Worm (Caenorhabditis elegans): ENCODE data around the gene ttr-43.
A peak's percentile ranks its signal among the peaks of the same experiment; 100 is the strongest.

ce11 chrV:12596795-12597194, 6.3 kb upstream of the ttr-43 start:
- no peak for TF ChIP-seq ama-1 (optimal IDR thresholded peaks at IDR 0.05)
- TF ChIP-seq tbx-37 (GFP tag; conservative IDR thresholded peaks at IDR 0.05) = peak; percentile 47
- peak; percentile 90 for TF ChIP-seq hmg-4 (GFP tag; optimal IDR thresholded peaks at IDR 0.05)
- TF ChIP-seq tbx-11 (GFP tag; IDR thresholded peaks at IDR 0.05) = no peak

Data from whole organism, early embryonic.